Fruit fly (Drosophila melanogaster) whole organism, embryonic: ENCODE results near the gene Rdh.

Source experiments
- Abd-B ChIP-seq: fragments of 200-800 bp; sonication (Bioruptor generic); optimal IDR thresholded peaks from 2 replicates; lab custom pipeline; 2018; ENCODE audit warnings: missing biosample characterization, mild to moderate bottlenecking, missing genetic modification characterization, moderate library complexity
- Ada2b ChIP-seq: fragments of 200-800 bp; sonication (Bioruptor generic); IDR thresholded peaks from 2 replicates; pipeline ENCODE4 v1.3.6; 2022; ENCODE audit warnings: missing biosample characterization, missing genetic modification characterization
- CG11093 ChIP-seq: fragments of 200-800 bp; sonication (Bioruptor generic); IDR thresholded peaks from 3 replicates; pipeline ENCODE4 v1.3.6; 2022; ENCODE audit warnings: missing biosample characterization, missing genetic modification characterization
- CG12071 ChIP-seq: fragments of 200-800 bp; sonication (Bioruptor generic); optimal IDR thresholded peaks from 3 replicates; lab custom pipeline; 2018; ENCODE audit warnings: missing biosample characterization, mild to moderate bottlenecking, missing genetic modification characterization
- CG12299 ChIP-seq: fragments of 200-800 bp; sonication (Bioruptor generic); optimal IDR thresholded peaks from 2 replicates; lab custom pipeline; 2018; ENCODE audit warnings: missing biosample characterization, mild to moderate bottlenecking, missing genetic modification characterization
- CG13424 ChIP-seq: fragments of 200-800 bp; sonication (Bioruptor generic); optimal IDR thresholded peaks from 2 replicates; lab custom pipeline; 2019; ENCODE audit warnings: missing biosample characterization, mild to moderate bottlenecking, missing genetic modification characterization, moderate library complexity
- CG14050 ChIP-seq: fragments of 200-800 bp; sonication (Bioruptor generic); IDR thresholded peaks from 3 replicates; pipeline ENCODE4 v1.3.6; 2022; ENCODE audit warnings: missing biosample characterization, missing genetic modification characterization
- CG15479 ChIP-seq: fragments of 200-800 bp; sonication (Bioruptor generic); optimal IDR thresholded peaks from 3 replicates; lab custom pipeline; 2019; ENCODE audit warnings: missing biosample characterization, mild to moderate bottlenecking, missing genetic modification characterization, moderate library complexity
- CG1602 ChIP-seq: fragments of 200-800 bp; sonication (Bioruptor generic); optimal IDR thresholded peaks from 3 replicates; lab custom pipeline; 2016; ENCODE audit warnings: missing biosample characterization, missing genetic modification characterization
- CG17186 ChIP-seq: fragments of 200-800 bp; sonication (Bioruptor generic); optimal IDR thresholded peaks from 3 replicates; lab custom pipeline; 2017; ENCODE audit warnings: missing biosample characterization, missing genetic modification reagents, missing genetic modification characterization
- CG1832 ChIP-seq: fragments of 200-800 bp; sonication (Bioruptor generic); optimal IDR thresholded peaks from 2 replicates; lab custom pipeline; 2017; ENCODE audit warnings: missing biosample characterization, mild to moderate bottlenecking, missing genetic modification characterization, inconsistent platforms
- CG31441 ChIP-seq: fragments of 200-800 bp; sonication (Bioruptor generic); IDR thresholded peaks from 2 replicates; pipeline ENCODE4 v1.3.6; 2022; ENCODE audit warnings: missing biosample characterization, missing genetic modification characterization
- CG9215 ChIP-seq: fragments of 200-800 bp; sonication (Bioruptor generic); IDR thresholded peaks from 2 replicates; pipeline ENCODE4 v1.3.6; 2022; ENCODE audit warnings: missing biosample characterization, missing genetic modification characterization
- Dbx ChIP-seq: fragments of 200-800 bp; sonication (Bioruptor generic); IDR thresholded peaks from 3 replicates; pipeline ENCODE4 v1.3.6; 2022; ENCODE audit warnings: missing biosample characterization, missing genetic modification characterization
- Dip2 ChIP-seq: fragments of 200-800 bp; sonication (Bioruptor generic); IDR thresholded peaks from 2 replicates; pipeline ENCODE4 v1.3.6; 2022; ENCODE audit warnings: missing biosample characterization, missing genetic modification characterization
- Dll ChIP-seq: fragments of 200-800 bp; sonication (Bioruptor generic); IDR thresholded peaks from 4 replicates; pipeline ENCODE4 v1.3.6; 2022; ENCODE audit warnings: missing biosample characterization, missing genetic modification characterization; ENCODE audit not compliant: partially characterized antibody
- Dref ChIP-seq: fragments of 200-800 bp; sonication (Bioruptor generic); IDR thresholded peaks from 2 replicates; pipeline ENCODE4 v1.3.6; 2022; ENCODE audit warnings: missing biosample characterization, missing genetic modification characterization
- Eip74EF ChIP-seq, 2 experiments: fragments of 200-800 bp in 1 of 2; fragments of >200 bp in 1 of 2; sonication (Bioruptor generic) in 1 of 2; optimal IDR thresholded peaks; 2 replicates each; lab custom pipeline; 2017 to 2019; ENCODE audit warnings: missing biosample characterization in 2 of 2, missing genetic modification characterization in 2 of 2, mild to moderate bottlenecking in 1 of 2, moderate library complexity in 1 of 2
- Gsc ChIP-seq: fragments of 200-800 bp; sonication (Bioruptor generic); IDR thresholded peaks from 2 replicates; pipeline ENCODE4 v1.3.6; 2022; ENCODE audit warnings: missing biosample characterization, missing genetic modification characterization
- Hey ChIP-seq: fragments of 200-800 bp; sonication (Bioruptor generic); optimal IDR thresholded peaks from 3 replicates; lab custom pipeline; 2018; ENCODE audit warnings: missing biosample characterization, mild to moderate bottlenecking, missing genetic modification characterization
- Hr39 ChIP-seq: fragments of >200 bp; optimal IDR thresholded peaks from 2 replicates; lab custom pipeline; 2017
- Lhr ChIP-seq: fragments of 200-800 bp; sonication (Bioruptor generic); optimal IDR thresholded peaks from 3 replicates; lab custom pipeline; 2017; ENCODE audit warnings: mild to moderate bottlenecking, missing biosample characterization, missing genetic modification reagents, missing genetic modification characterization
- MESR4 ChIP-seq: fragments of 200-800 bp; sonication (Bioruptor generic); optimal IDR thresholded peaks from 2 replicates; lab custom pipeline; 2018; ENCODE audit warnings: missing biosample characterization, mild to moderate bottlenecking, missing genetic modification characterization, moderate library complexity
- NC2β ChIP-seq: fragments of 200-800 bp; sonication (Bioruptor generic); optimal IDR thresholded peaks from 2 replicates; lab custom pipeline; 2016; ENCODE audit warnings: missing biosample characterization, missing genetic modification characterization
- NfI ChIP-seq: fragments of 200-800 bp; sonication (Bioruptor generic); optimal IDR thresholded peaks from 3 replicates; lab custom pipeline; 2018; ENCODE audit warnings: missing biosample characterization, mild to moderate bottlenecking, missing genetic modification characterization, moderate library complexity
- Oaz ChIP-seq: fragments of 200-800 bp; sonication (Bioruptor generic); IDR thresholded peaks from 2 replicates; pipeline ENCODE4 v1.3.6; 2022; ENCODE audit warnings: missing biosample characterization, missing genetic modification characterization
- Ptx1 ChIP-seq: fragments of 200-800 bp; sonication (Bioruptor generic); IDR thresholded peaks from 2 replicates; pipeline ENCODE4 v1.3.6; 2022; ENCODE audit warnings: missing biosample characterization, missing genetic modification characterization
- Rx ChIP-seq: fragments of 200-800 bp; sonication (Bioruptor generic); IDR thresholded peaks from 2 replicates; pipeline ENCODE4 v1.3.6; 2022; ENCODE audit warnings: missing biosample characterization, missing genetic modification characterization
- bigmax ChIP-seq: fragments of 200-800 bp; sonication (Bioruptor generic); optimal IDR thresholded peaks from 2 replicates; lab custom pipeline; 2018; ENCODE audit warnings: missing biosample characterization, mild to moderate bottlenecking, missing genetic modification characterization
- crc ChIP-seq: fragments of 200-800 bp; sonication (Bioruptor generic); optimal IDR thresholded peaks from 2 replicates; lab custom pipeline; 2016; ENCODE audit warnings: missing biosample characterization, missing genetic modification characterization
- dati ChIP-seq: fragments of 200-800 bp; sonication (Bioruptor generic); IDR thresholded peaks from 2 replicates; pipeline ENCODE4 v1.3.6; 2022; ENCODE audit warnings: missing biosample characterization, missing genetic modification characterization
- en ChIP-seq: fragments of 200-800 bp; sonication (Bioruptor generic); optimal IDR thresholded peaks from 2 replicates; lab custom pipeline; 2016; ENCODE audit warnings: missing biosample characterization, missing genetic modification characterization
- fru ChIP-seq: fragments of >200 bp; optimal IDR thresholded peaks from 2 replicates; lab custom pipeline; 2017
- gcm ChIP-seq: fragments of 200-800 bp; sonication (Bioruptor generic); optimal IDR thresholded peaks from 2 replicates; lab custom pipeline; 2019; ENCODE audit warnings: missing biosample characterization, mild to moderate bottlenecking, missing genetic modification characterization, moderate library complexity
- gem ChIP-seq: fragments of 200-800 bp; sonication (Bioruptor generic); optimal IDR thresholded peaks from 2 replicates; lab custom pipeline; 2019; ENCODE audit warnings: missing biosample characterization, mild to moderate bottlenecking, missing genetic modification characterization, moderate library complexity
- gsb ChIP-seq: fragments of 200-800 bp; sonication (Bioruptor generic); IDR thresholded peaks from 2 replicates; pipeline ENCODE4 v1.3.6; 2022; ENCODE audit warnings: missing biosample characterization, missing genetic modification characterization
- ham ChIP-seq: fragments of 200-800 bp; sonication (Bioruptor generic); IDR thresholded peaks from 2 replicates; pipeline ENCODE4 v1.3.6; 2022; ENCODE audit warnings: missing biosample characterization, missing genetic modification characterization
- lov ChIP-seq, 2 experiments: fragments of 200-800 bp in 1 of 2; fragments of >200 bp in 1 of 2; sonication (Bioruptor generic) in 1 of 2; IDR thresholded peaks in 1 of 2; optimal IDR thresholded peaks in 1 of 2; 2 replicates in 1 of 2; 3 replicates in 1 of 2; pipeline versions ENCODE4 v1.3.6 to Lab custom; 2017 to 2022; ENCODE audit warnings: missing biosample characterization in 1 of 2, missing genetic modification characterization in 1 of 2
- mld ChIP-seq: fragments of 200-800 bp; sonication (Bioruptor generic); IDR thresholded peaks from 3 replicates; pipeline ENCODE4 v1.3.6; 2022; ENCODE audit warnings: missing biosample characterization, missing genetic modification characterization; ENCODE audit not compliant: partially characterized antibody
- org-1 ChIP-seq: fragments of 200-800 bp; sonication (Bioruptor generic); optimal IDR thresholded peaks from 2 replicates; lab custom pipeline; 2017; ENCODE audit warnings: missing biosample characterization, missing genetic modification characterization
- otp ChIP-seq: fragments of 200-800 bp; sonication (Bioruptor generic); IDR thresholded peaks from 3 replicates; pipeline ENCODE4, ENCODE4 v1.3.6; 2022; ENCODE audit warnings: missing biosample characterization, missing genetic modification characterization
- pnt ChIP-seq: fragments of 200-800 bp; sonication (Bioruptor generic); optimal IDR thresholded peaks from 3 replicates; lab custom pipeline; 2016; ENCODE audit warnings: missing biosample characterization, missing genetic modification characterization
- pros ChIP-seq: fragments of 200-800 bp; sonication (Bioruptor generic); optimal IDR thresholded peaks from 3 replicates; lab custom pipeline; 2019; ENCODE audit warnings: missing biosample characterization, mild to moderate bottlenecking, missing genetic modification characterization, moderate library complexity
- scrt ChIP-seq: fragments of 200-800 bp; sonication (Bioruptor generic); optimal IDR thresholded peaks from 2 replicates; lab custom pipeline; 2018; ENCODE audit warnings: missing biosample characterization, mild to moderate bottlenecking, missing genetic modification characterization, moderate library complexity
- sens ChIP-seq: fragments of 200-800 bp; sonication (Bioruptor generic); peaks from one replicate; lab custom pipeline; 2016; ENCODE audit warnings: missing biosample characterization, missing genetic modification characterization
- sens-2 ChIP-seq: fragments of 200-800 bp; sonication (Bioruptor generic); IDR thresholded peaks from 2 replicates; pipeline ENCODE4 v1.3.6; 2022; ENCODE audit warnings: missing biosample characterization, missing genetic modification characterization
- so ChIP-seq: fragments of 200-800 bp; sonication (Bioruptor generic); IDR thresholded peaks from 3 replicates; pipeline ENCODE4 v1.3.6; 2022; ENCODE audit warnings: missing biosample characterization, missing genetic modification characterization
- tup ChIP-seq: fragments of 200-800 bp; sonication (Bioruptor generic); optimal IDR thresholded peaks from 2 replicates; lab custom pipeline; 2016; ENCODE audit warnings: missing biosample characterization, mild to moderate bottlenecking, missing genetic modification characterization, moderate library complexity
- vnd ChIP-seq: fragments of 200-800 bp; sonication (Bioruptor generic); IDR thresholded peaks from 3 replicates; pipeline ENCODE4 v1.3.6; 2022; ENCODE audit warnings: missing biosample characterization, missing genetic modification characterization; ENCODE audit not compliant: partially characterized antibody
- vvl ChIP-seq: fragments of 200-800 bp; sonication (Bioruptor generic); IDR thresholded peaks from 2 replicates; pipeline ENCODE4 v1.3.6; 2022; ENCODE audit warnings: missing biosample characterization, missing genetic modification characterization
- wor ChIP-seq: fragments of 200-800 bp; sonication (Bioruptor generic); IDR thresholded peaks from 2 replicates; pipeline ENCODE4 v1.3.6; 2022; ENCODE audit warnings: missing biosample characterization, missing genetic modification characterization

Rdh gene

DNA sequence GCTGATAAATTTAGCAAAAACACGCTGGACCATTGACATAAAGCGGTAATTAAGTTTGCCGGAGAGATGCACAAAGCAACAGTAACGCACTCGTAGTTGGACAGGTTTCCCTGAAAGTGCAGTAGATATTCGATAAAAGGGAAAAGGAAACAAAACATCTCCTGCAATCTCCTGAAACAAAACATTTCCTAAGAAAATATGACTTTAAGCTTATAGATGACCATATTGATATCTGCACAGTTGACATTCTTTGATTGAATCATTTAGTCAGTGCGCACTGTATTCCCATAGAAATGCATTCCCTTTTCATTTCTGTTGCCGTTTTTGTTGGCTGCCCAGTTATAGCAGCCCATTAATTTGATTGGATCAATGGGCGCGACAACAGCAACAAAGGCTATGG lies 27.6 kb downstream of the Rdh start (continued):
- peak; percentile 42; the same call in 1 of the 2 replicates for TF ChIP-seq Gsc (GFP tag; lab: Robert Waterston, UW)
- peak; percentile 71 for TF ChIP-seq CG13424 (tag; lab: Kevin White, UChicago)
- no peak for TF ChIP-seq CG1832 (GFP tag; lab: Kevin White, UChicago)
- peak; percentile 34 for TF ChIP-seq NC2β
- no peak for TF ChIP-seq dati
- TF ChIP-seq CG1602 (GFP tag; lab: Kevin White, UChicago) = peak; percentile 50
- peak; percentile 49; the same call in 1 of the 2 replicates for TF ChIP-seq Rx (GFP tag; lab: Robert Waterston, UW)
- TF ChIP-seq bigmax = no peak
- TF ChIP-seq Dip2 (GFP tag; lab: Robert Waterston, UW) = no peak
- TF ChIP-seq lov (optimal IDR thresholded peaks at IDR 0.05; lab: Kevin White, UChicago) = no peak
- TF ChIP-seq lov (GFP tag; IDR thresholded peaks at IDR 0.05; lab: Robert Waterston, UW) = 0 out of 3 replicates have a peak, but pooled peaks have one; percentile 53
- no peak for TF ChIP-seq Oaz (GFP tag; lab: Robert Waterston, UW)
- TF ChIP-seq so (GFP tag; lab: Robert Waterston, UW) = no peak; the same call in 2 of the 3 replicates
- no peak for TF ChIP-seq mld (GFP tag; lab: Robert Waterston, UW)
- TF ChIP-seq gsb (GFP tag; lab: Robert Waterston, UW) = no peak
- peak; percentile 34; the same call in 1 of the 2 replicates for TF ChIP-seq CG31441 (GFP tag; lab: Robert Waterston, UW)
- no peak for TF ChIP-seq crc (GFP tag; lab: Kevin White, UChicago)
- TF ChIP-seq CG12299 (tag; lab: Kevin White, UChicago) = no peak
- TF ChIP-seq Dbx = no peak
- peak; percentile 80 for TF ChIP-seq vvl
- TF ChIP-seq org-1 (GFP tag; lab: Kevin White, UChicago) = peak; percentile 36
- TF ChIP-seq scrt = no peak
- TF ChIP-seq CG9215 (GFP tag; lab: Robert Waterston, UW) = peak; percentile 34; the same call in 1 of the 2 replicates
- TF ChIP-seq CG12071 (GFP tag; lab: Kevin White, UChicago) = no peak
- TF ChIP-seq Dll (GFP tag; lab: Robert Waterston, UW) = no peak
- peak; percentile 42 for TF ChIP-seq pnt
- no peak for TF ChIP-seq vnd (GFP tag; lab: Robert Waterston, UW)
- no peak for TF ChIP-seq pros
- no peak for TF ChIP-seq Eip74EF (GFP tag; optimal IDR thresholded peaks at IDR 0.05; lab: Kevin White, UChicago)
- TF ChIP-seq gcm = peak; percentile 34
- no peak for TF ChIP-seq ham
- peak; percentile 76 for TF ChIP-seq otp (GFP tag; lab: Robert Waterston, UW)
- no peak for TF ChIP-seq Dref (GFP tag; lab: Robert Waterston, UW)
- TF ChIP-seq gem (tag; lab: Kevin White, UChicago) = peak; percentile 74
- peak; percentile 18 for TF ChIP-seq Lhr (GFP tag; lab: Kevin White, UChicago)
- peak; percentile 85 for TF ChIP-seq sens (GFP tag; lab: Kevin White, UChicago)
- peak; percentile 6 for TF ChIP-seq Abd-B (GFP tag; lab: Kevin White, UChicago)
- 0 out of 2 replicates have a peak, but pooled peaks have one; percentile 45 for TF ChIP-seq sens-2 (GFP tag; lab: Robert Waterston, UW)
- no peak for TF ChIP-seq en (GFP tag; lab: Kevin White, UChicago)
- no peak for TF ChIP-seq Hey (tag; lab: Kevin White, UChicago)
- peak; percentile 47; the same call in 1 of the 3 replicates for TF ChIP-seq CG14050
- no peak for TF ChIP-seq fru (lab: Kevin White, UChicago)
- no peak for TF ChIP-seq CG17186 (GFP tag; lab: Kevin White, UChicago)
- peak; percentile 36; the same call in 1 of the 2 replicates for TF ChIP-seq Ptx1 (GFP tag; lab: Robert Waterston, UW)
- no peak for TF ChIP-seq CG15479 (GFP tag; lab: Kevin White, UChicago)
- peak; percentile 44 for TF ChIP-seq NfI
- TF ChIP-seq tup = peak; percentile 42
- 0 out of 2 replicates have a peak, but pooled peaks have one; percentile 23 for TF ChIP-seq Ada2b (GFP tag; lab: Robert Waterston, UW)
- no peak for TF ChIP-seq CG11093 (GFP tag; lab: Robert Waterston, UW)
- TF ChIP-seq MESR4 (GFP tag; lab: Kevin White, UChicago) = no peak
- peak; percentile 56 for TF ChIP-seq wor (GFP tag; lab: Robert Waterston, UW)
- no peak for TF ChIP-seq Hr39 (lab: Kevin White, UChicago)
